Fruit fly (Drosophila melanogaster) whole organism: Measurements from ENCODE around the gene CG5984.

ENCODE experiments used
- Dll ChIP-seq: fragments of >200 bp; optimal IDR thresholded peaks from 2 replicates; lab custom pipeline; 2017
- EcR ChIP-seq, 2 experiments: fragments of >200 bp; optimal IDR thresholded peaks; 2 replicates each; lab custom pipeline; 2017; ENCODE audit warnings: missing biosample characterization in 2 of 2, missing genetic modification characterization in 2 of 2, missing genetic modification reagents in 2 of 2
- pan ChIP-seq: fragments of >200 bp; optimal IDR thresholded peaks from 2 replicates; lab custom pipeline; 2017
- usp ChIP-seq: fragments of >200 bp; optimal IDR thresholded peaks from 2 replicates; lab custom pipeline; 2017; ENCODE audit warnings: missing biosample characterization, missing genetic modification characterization, mixed read lengths

dm6 chr3R:27196866-27197265, 50.9 kb downstream of the CG5984 start:
- TF ChIP-seq usp (GFP tag; lab: Kevin White, UChicago) (no peak), Dll (no peak), pan (lab: Kevin White, UChicago) (no peak), EcR (GFP tag; optimal IDR thresholded peaks at IDR 0.05; lab: Kevin White, UChicago) (no peak)
